Fruit fly (Drosophila melanogaster) whole organism, embryonic: Measurements from ENCODE around the gene Dpm2.

Source experiments
- CG1024 ChIP-seq: fragments of 200-800 bp; sonication (Bioruptor generic); IDR thresholded peaks from 2 replicates; pipeline ENCODE4 v1.3.6; 2022; ENCODE audit warnings: missing biosample characterization, missing genetic modification characterization
- CG11456 ChIP-seq: fragments of 200-800 bp; sonication (Bioruptor generic); IDR thresholded peaks from 3 replicates; pipeline ENCODE4 v1.3.6; 2022; ENCODE audit warnings: missing biosample characterization, missing genetic modification characterization
- CG11696 ChIP-seq: fragments of 200-800 bp; sonication (Bioruptor generic); IDR thresholded peaks from 2 replicates; pipeline ENCODE4 v1.3.6; 2022; ENCODE audit warnings: missing biosample characterization, missing genetic modification characterization
- CG11723 ChIP-seq: fragments of 200-800 bp; sonication (Bioruptor generic); optimal IDR thresholded peaks from 2 replicates; lab custom pipeline; 2017; ENCODE audit warnings: missing biosample characterization, mild to moderate bottlenecking, missing genetic modification characterization
- CG13296 ChIP-seq: fragments of 200-800 bp; sonication (Bioruptor generic); optimal IDR thresholded peaks from 3 replicates; lab custom pipeline; 2018; ENCODE audit warnings: missing biosample characterization, mild to moderate bottlenecking, missing genetic modification characterization
- CG13624 ChIP-seq: fragments of 200-800 bp; sonication (Bioruptor generic); optimal IDR thresholded peaks from 2 replicates; lab custom pipeline; 2016; ENCODE audit warnings: missing biosample characterization, missing genetic modification characterization
- CG15479 ChIP-seq: fragments of 200-800 bp; sonication (Bioruptor generic); optimal IDR thresholded peaks from 3 replicates; lab custom pipeline; 2019; ENCODE audit warnings: missing biosample characterization, mild to moderate bottlenecking, missing genetic modification characterization, moderate library complexity
- CG17385 ChIP-seq: fragments of 200-800 bp; sonication (Bioruptor generic); optimal IDR thresholded peaks from 3 replicates; lab custom pipeline; 2018; ENCODE audit warnings: missing biosample characterization, mild to moderate bottlenecking, missing genetic modification characterization
- CG17802 ChIP-seq: fragments of 200-800 bp; sonication (Bioruptor generic); optimal IDR thresholded peaks from 2 replicates; lab custom pipeline; 2018; ENCODE audit warnings: missing biosample characterization, mild to moderate bottlenecking, missing genetic modification characterization, moderate library complexity
- CG18262 ChIP-seq: fragments of 200-800 bp; optimal IDR thresholded peaks from 3 replicates; lab custom pipeline; 2019; ENCODE audit warnings: missing biosample characterization, mild to moderate bottlenecking, missing genetic modification characterization, moderate library complexity
- CG18476 ChIP-seq: fragments of 200-800 bp; sonication (Bioruptor generic); optimal IDR thresholded peaks from 2 replicates; lab custom pipeline; 2016; ENCODE audit warnings: missing biosample characterization, mild to moderate bottlenecking, missing genetic modification characterization
- CG3281 ChIP-seq: fragments of 200-800 bp; sonication (Bioruptor generic); optimal IDR thresholded peaks from 3 replicates; lab custom pipeline; 2017; ENCODE audit warnings: missing biosample characterization, mild to moderate bottlenecking, missing genetic modification characterization
- CG4820 ChIP-seq: fragments of 200-800 bp; sonication (Bioruptor generic); optimal IDR thresholded peaks from 3 replicates; lab custom pipeline; 2016; ENCODE audit warnings: missing biosample characterization, missing genetic modification characterization
- CG6254 ChIP-seq: fragments of 200-800 bp; sonication (Bioruptor generic); optimal IDR thresholded peaks from 3 replicates; lab custom pipeline; 2017; ENCODE audit warnings: mild to moderate bottlenecking, missing biosample characterization, missing genetic modification reagents, missing genetic modification characterization
- CG6791 ChIP-seq: fragments of 200-800 bp; sonication (Bioruptor generic); IDR thresholded peaks from 3 replicates; pipeline ENCODE4 v1.3.6; 2022; ENCODE audit warnings: missing biosample characterization, missing genetic modification characterization; ENCODE audit not compliant: partially characterized antibody
- CG7928 ChIP-seq: fragments of 200-800 bp; sonication (Bioruptor generic); optimal IDR thresholded peaks from 2 replicates; lab custom pipeline; 2017; ENCODE audit warnings: missing biosample characterization, mild to moderate bottlenecking, missing genetic modification characterization
- CG8290 ChIP-seq, 3 experiments: fragments of 200-800 bp; sonication (Bioruptor generic); optimal IDR thresholded peaks; 2 replicates each; lab custom pipeline; 2016 to 2019; ENCODE audit warnings: missing biosample characterization in 3 of 3, missing genetic modification characterization in 3 of 3, mild to moderate bottlenecking in 2 of 3, moderate library complexity in 1 of 3
- CoRest ChIP-seq: fragments of 200-800 bp; sonication (Bioruptor generic); optimal IDR thresholded peaks from 3 replicates; lab custom pipeline; 2018; ENCODE audit warnings: missing biosample characterization, mild to moderate bottlenecking, missing genetic modification characterization, moderate library complexity
- Dip3 ChIP-seq: fragments of 200-800 bp; sonication (Bioruptor generic); optimal IDR thresholded peaks from 3 replicates; lab custom pipeline; 2016; ENCODE audit warnings: missing biosample characterization, missing genetic modification characterization
- Drgx ChIP-seq: fragments of 200-800 bp; sonication (Bioruptor generic); IDR thresholded peaks from 2 replicates; pipeline ENCODE4 v1.3.6; 2022; ENCODE audit warnings: missing biosample characterization, missing genetic modification characterization
- ERR ChIP-seq: fragments of 200-800 bp; sonication (Bioruptor generic); optimal IDR thresholded peaks from 2 replicates; lab custom pipeline; 2016; ENCODE audit warnings: missing biosample characterization, missing genetic modification characterization
- Ets65A ChIP-seq: fragments of 200-800 bp; sonication (Bioruptor generic); peaks from one replicate; lab custom pipeline; 2016; ENCODE audit warnings: missing biosample characterization, missing genetic modification characterization
- HLH54F ChIP-seq: fragments of 200-800 bp; sonication (Bioruptor generic); optimal IDR thresholded peaks from 3 replicates; lab custom pipeline; 2016; ENCODE audit warnings: missing biosample characterization, missing genetic modification characterization
- HLHmδ ChIP-seq: fragments of 200-800 bp; sonication (Bioruptor generic); optimal IDR thresholded peaks from 2 replicates; lab custom pipeline; 2018; ENCODE audit warnings: missing biosample characterization, mild to moderate bottlenecking, missing genetic modification characterization, moderate library complexity
- Lhr ChIP-seq: fragments of 200-800 bp; sonication (Bioruptor generic); optimal IDR thresholded peaks from 3 replicates; lab custom pipeline; 2017; ENCODE audit warnings: mild to moderate bottlenecking, missing biosample characterization, missing genetic modification reagents, missing genetic modification characterization
- Lpt ChIP-seq: fragments of >200 bp; optimal IDR thresholded peaks from 2 replicates; lab custom pipeline; 2018; ENCODE audit warnings: missing biosample characterization, missing genetic modification characterization
- Mes4 ChIP-seq: fragments of 200-800 bp; sonication (Bioruptor generic); optimal IDR thresholded peaks from 2 replicates; lab custom pipeline; 2016; ENCODE audit warnings: missing biosample characterization, missing genetic modification characterization
- Myb ChIP-seq: fragments of 200-800 bp; sonication (Bioruptor generic); optimal IDR thresholded peaks from 2 replicates; lab custom pipeline; 2016; ENCODE audit warnings: missing biosample characterization, missing genetic modification characterization
- Neu2 ChIP-seq: fragments of 200-800 bp; sonication (Bioruptor generic); optimal IDR thresholded peaks from 3 replicates; lab custom pipeline; 2016; ENCODE audit warnings: missing biosample characterization, missing genetic modification characterization, borderline replicate concordance
- Oaz ChIP-seq: fragments of 200-800 bp; sonication (Bioruptor generic); IDR thresholded peaks from 2 replicates; pipeline ENCODE4 v1.3.6; 2022; ENCODE audit warnings: missing biosample characterization, missing genetic modification characterization
- Pdp1 ChIP-seq, 2 experiments: fragments of 200-800 bp; sonication (Bioruptor generic); optimal IDR thresholded peaks; 3 replicates each; lab custom pipeline; 2016; ENCODE audit warnings: missing biosample characterization in 2 of 2, missing genetic modification characterization in 2 of 2, mild to moderate bottlenecking in 1 of 2, moderate library complexity in 1 of 2
- Trl ChIP-seq, 3 experiments: fragments of >200 bp in 2 of 3; fragments of 200-800 bp in 1 of 3; sonication (Bioruptor generic) in 1 of 3; optimal IDR thresholded peaks; 2 replicates in 1 of 3; 3 replicates in 2 of 3; lab custom pipeline; 2016 to 2017; ENCODE audit warnings: missing biosample characterization in 1 of 3, missing genetic modification characterization in 1 of 3
- ac ChIP-seq: fragments of 200-800 bp; sonication (Bioruptor generic); optimal IDR thresholded peaks from 3 replicates; lab custom pipeline; 2017; ENCODE audit warnings: missing biosample characterization, mild to moderate bottlenecking, missing genetic modification characterization
- amos ChIP-seq: fragments of 200-800 bp; sonication (Bioruptor generic); IDR thresholded peaks from 2 replicates; pipeline ENCODE4 v1.3.6; 2022; ENCODE audit warnings: missing biosample characterization, missing genetic modification characterization; ENCODE audit not compliant: partially characterized antibody
- btn ChIP-seq: fragments of 200-800 bp; sonication (Bioruptor generic); optimal IDR thresholded peaks from 2 replicates; lab custom pipeline; 2016; ENCODE audit warnings: missing biosample characterization, missing genetic modification characterization
- dimm ChIP-seq: fragments of 200-800 bp; sonication (Bioruptor generic); IDR thresholded peaks from 2 replicates; pipeline ENCODE4 v1.3.6; 2022; ENCODE audit warnings: missing biosample characterization, missing genetic modification characterization
- fru ChIP-seq: fragments of >200 bp; optimal IDR thresholded peaks from 2 replicates; lab custom pipeline; 2017
- gem ChIP-seq: fragments of 200-800 bp; sonication (Bioruptor generic); optimal IDR thresholded peaks from 2 replicates; lab custom pipeline; 2019; ENCODE audit warnings: missing biosample characterization, mild to moderate bottlenecking, missing genetic modification characterization, moderate library complexity
- gsb ChIP-seq: fragments of 200-800 bp; sonication (Bioruptor generic); IDR thresholded peaks from 2 replicates; pipeline ENCODE4 v1.3.6; 2022; ENCODE audit warnings: missing biosample characterization, missing genetic modification characterization
- ind ChIP-seq: fragments of 200-800 bp; sonication (Bioruptor generic); optimal IDR thresholded peaks from 3 replicates; lab custom pipeline; 2016; ENCODE audit warnings: missing biosample characterization, missing genetic modification characterization
- jing ChIP-seq: fragments of 200-800 bp; sonication (Bioruptor generic); optimal IDR thresholded peaks from 2 replicates; lab custom pipeline; 2018; ENCODE audit warnings: missing biosample characterization, mild to moderate bottlenecking, missing genetic modification characterization
- nau ChIP-seq: fragments of 200-800 bp; sonication (Bioruptor generic); optimal IDR thresholded peaks from 3 replicates; lab custom pipeline; 2017; ENCODE audit warnings: missing biosample characterization, mild to moderate bottlenecking, missing genetic modification characterization, missing genetic modification reagents
- otp ChIP-seq: fragments of 200-800 bp; sonication (Bioruptor generic); IDR thresholded peaks from 3 replicates; pipeline ENCODE4, ENCODE4 v1.3.6; 2022; ENCODE audit warnings: missing biosample characterization, missing genetic modification characterization
- pzg ChIP-seq: fragments of 200-800 bp; sonication (Bioruptor generic); optimal IDR thresholded peaks from 3 replicates; lab custom pipeline; 2018; ENCODE audit warnings: missing biosample characterization, mild to moderate bottlenecking, missing genetic modification characterization, moderate library complexity
- sd ChIP-seq: fragments of 200-800 bp; sonication (Bioruptor generic); optimal IDR thresholded peaks from 3 replicates; lab custom pipeline; 2018; ENCODE audit warnings: missing biosample characterization, mild to moderate bottlenecking, missing genetic modification characterization, moderate library complexity
- sqz ChIP-seq: fragments of 200-800 bp; sonication (Bioruptor generic); optimal IDR thresholded peaks from 3 replicates; lab custom pipeline; 2018; ENCODE audit warnings: missing biosample characterization, mild to moderate bottlenecking, missing genetic modification characterization
- trh ChIP-seq: fragments of 200-800 bp; sonication (Bioruptor generic); optimal IDR thresholded peaks from 2 replicates; lab custom pipeline; 2016; ENCODE audit warnings: missing biosample characterization, missing genetic modification characterization
- unc-4 ChIP-seq: fragments of 200-800 bp; sonication (Bioruptor generic); IDR thresholded peaks from 2 replicates; pipeline ENCODE4 v1.3.6; 2022; ENCODE audit warnings: missing biosample characterization, missing genetic modification characterization; ENCODE audit not compliant: partially characterized antibody
- vvl ChIP-seq: fragments of 200-800 bp; sonication (Bioruptor generic); IDR thresholded peaks from 2 replicates; pipeline ENCODE4 v1.3.6; 2022; ENCODE audit warnings: missing biosample characterization, missing genetic modification characterization
- zfh1 ChIP-seq: fragments of 200-800 bp; sonication (Bioruptor generic); IDR thresholded peaks from 3 replicates; pipeline ENCODE4 v1.3.6; 2022; ENCODE audit warnings: missing biosample characterization, missing genetic modification characterization

The Dpm2 gene

dm6 chr3L:3300345-3300744, 19.0 kb upstream of the Dpm2 start (continued):
- TF ChIP-seq CG11456 (GFP tag; lab: Robert Waterston, UW), result peak; percentile 63; the same call in 1 of the 3 replicates
- TF ChIP-seq CG13296 (GFP tag; lab: Kevin White, UChicago), result no peak
- peak; percentile 63 for TF ChIP-seq btn (GFP tag; lab: Kevin White, UChicago)
- no peak for TF ChIP-seq HLH54F (GFP tag; lab: Kevin White, UChicago)
- peak; percentile 30 for TF ChIP-seq CG18476 (GFP tag; lab: Kevin White, UChicago)
- no peak for TF ChIP-seq nau
- no peak for TF ChIP-seq CG6791 (GFP tag; lab: Robert Waterston, UW)
- no peak for TF ChIP-seq amos (GFP tag; lab: Robert Waterston, UW)
- peak; percentile 66 for TF ChIP-seq CG18262 (tag; lab: Kevin White, UChicago)
- no peak for TF ChIP-seq dimm (GFP tag; lab: Robert Waterston, UW)
- no peak for TF ChIP-seq CG15479
- TF ChIP-seq sqz (GFP tag; lab: Kevin White, UChicago), result peak; percentile 74
- TF ChIP-seq Lhr (GFP tag; lab: Kevin White, UChicago), result no peak
- no peak for TF ChIP-seq unc-4 (GFP tag; lab: Robert Waterston, UW)
- TF ChIP-seq ind (GFP tag; lab: Kevin White, UChicago), result peak; percentile 69
- TF ChIP-seq ERR (GFP tag; lab: Kevin White, UChicago), result no peak
- TF ChIP-seq CG11696 (GFP tag; lab: Robert Waterston, UW), result peak; percentile 55; the same call in 1 of the 2 replicates
- no peak for TF ChIP-seq gsb (GFP tag; lab: Robert Waterston, UW)
- no peak for TF ChIP-seq ac
- peak; percentile 62 for TF ChIP-seq CG4820 (GFP tag; lab: Kevin White, UChicago)
- TF ChIP-seq CG17802, result peak; percentile 4
- TF ChIP-seq Pdp1 (GFP tag; optimal IDR thresholded peaks at IDR 0.05; lab: Kevin White, UChicago), result no peak
- no peak for TF ChIP-seq CG3281
- TF ChIP-seq pzg (GFP tag; lab: Kevin White, UChicago), result no peak
- no peak for TF ChIP-seq jing (GFP tag; lab: Kevin White, UChicago)
- TF ChIP-seq HLHmδ (GFP tag; lab: Kevin White, UChicago), result no peak
- peak; percentile 81 for TF ChIP-seq gem (tag; lab: Kevin White, UChicago)
- TF ChIP-seq zfh1, result peak; percentile 68; the same call in 2 of the 3 replicates
- peak; percentile 35 for TF ChIP-seq CG13624 (GFP tag; lab: Kevin White, UChicago)
- peak; percentile 85 for TF ChIP-seq vvl (GFP tag; lab: Robert Waterston, UW)
- TF ChIP-seq trh, result peak; percentile 3
- TF ChIP-seq CG17385 (GFP tag; lab: Kevin White, UChicago), result peak; percentile 54
- TF ChIP-seq sd (tag; lab: Kevin White, UChicago), result no peak
- peak; percentile 60 for TF ChIP-seq Ets65A (GFP tag; lab: Kevin White, UChicago)
- peak; percentile 62; the same call in 2 of the 3 replicates for TF ChIP-seq otp (GFP tag; lab: Robert Waterston, UW)
- TF ChIP-seq Myb (GFP tag; lab: Kevin White, UChicago), result peak; percentile 4
- no peak for TF ChIP-seq CG11723 (GFP tag; lab: Kevin White, UChicago)
- TF ChIP-seq CoRest (tag; lab: Kevin White, UChicago), result peak; percentile 50
- peak; percentile 65 for TF ChIP-seq CG1024
- TF ChIP-seq CG7928 (GFP tag; lab: Kevin White, UChicago), result no peak
- peak; percentile 67 for TF ChIP-seq Oaz
- TF ChIP-seq Drgx (GFP tag; lab: Robert Waterston, UW), result peak; percentile 33; the same call in 1 of the 2 replicates
- TF ChIP-seq Dip3, result no peak
- TF ChIP-seq Trl (optimal IDR thresholded peaks at IDR 0.05; lab: Kevin White, UChicago), result no peak
- TF ChIP-seq Trl (GFP tag; optimal IDR thresholded peaks at IDR 0.05; lab: Kevin White, UChicago), result peak; percentile 3
- TF ChIP-seq Neu2 (GFP tag; lab: Kevin White, UChicago), result no peak
- TF ChIP-seq fru (lab: Kevin White, UChicago), result no peak
- peak; percentile 49 for TF ChIP-seq CG6254
- TF ChIP-seq Lpt (GFP tag; lab: Kevin White, UChicago), result no peak
- peak; percentile 1 for TF ChIP-seq Mes4 (GFP tag; lab: Kevin White, UChicago)
- no peak for TF ChIP-seq CG8290 (GFP tag; optimal IDR thresholded peaks at IDR 0.05; lab: Kevin White, UChicago)
- no peak for TF ChIP-seq CG8290 (tag; optimal IDR thresholded peaks at IDR 0.05; lab: Kevin White, UChicago)
